Fruit fly (Drosophila melanogaster) whole organism, embryonic: ENCODE results near the gene Vps37B.

Experiments
- Adf1 ChIP-seq: fragments of 200-800 bp; sonication (Bioruptor generic); IDR thresholded peaks from 2 replicates; pipeline ENCODE4 v1.3.6; 2022; ENCODE audit warnings: missing biosample characterization, missing genetic modification characterization
- CG10209 ChIP-seq: fragments of 200-800 bp; sonication (Bioruptor generic); optimal IDR thresholded peaks from 3 replicates; lab custom pipeline; 2017; ENCODE audit warnings: missing biosample characterization, mild to moderate bottlenecking, missing genetic modification characterization, missing genetic modification reagents
- CG10565 ChIP-seq: fragments of 200-800 bp; sonication (Bioruptor generic); optimal IDR thresholded peaks from 3 replicates; lab custom pipeline; 2016; ENCODE audit warnings: missing biosample characterization, mild to moderate bottlenecking, missing genetic modification characterization
- CG11093 ChIP-seq: fragments of 200-800 bp; sonication (Bioruptor generic); IDR thresholded peaks from 3 replicates; pipeline ENCODE4 v1.3.6; 2022; ENCODE audit warnings: missing biosample characterization, missing genetic modification characterization
- CG11504 ChIP-seq: fragments of 200-800 bp; sonication (Bioruptor generic); optimal IDR thresholded peaks from 3 replicates; lab custom pipeline; 2019; ENCODE audit warnings: missing biosample characterization, mild to moderate bottlenecking, missing genetic modification characterization, moderate library complexity
- CG12236 ChIP-seq: fragments of 200-800 bp; sonication (Bioruptor generic); optimal IDR thresholded peaks from 2 replicates; lab custom pipeline; 2016; ENCODE audit warnings: missing biosample characterization, missing genetic modification characterization
- CG13775 ChIP-seq: fragments of 200-800 bp; sonication (Bioruptor generic); optimal IDR thresholded peaks from 3 replicates; lab custom pipeline; 2017; ENCODE audit warnings: missing biosample characterization, mild to moderate bottlenecking, missing genetic modification characterization
- CG13894 ChIP-seq: fragments of 200-800 bp; sonication (Bioruptor generic); optimal IDR thresholded peaks from 3 replicates; lab custom pipeline; 2018; ENCODE audit warnings: missing biosample characterization, mild to moderate bottlenecking, missing genetic modification characterization, moderate library complexity
- CG14667 ChIP-seq: fragments of 200-800 bp; sonication (Bioruptor generic); IDR thresholded peaks from 2 replicates; pipeline ENCODE4 v1.3.6; 2022; ENCODE audit warnings: missing biosample characterization, missing genetic modification characterization
- CG1529 ChIP-seq: fragments of 200-800 bp; sonication (Bioruptor generic); optimal IDR thresholded peaks from 3 replicates; lab custom pipeline; 2018; ENCODE audit warnings: missing biosample characterization, missing genetic modification characterization
- CG16779 ChIP-seq: fragments of 200-800 bp; sonication (Bioruptor generic); IDR thresholded peaks from 2 replicates; pipeline ENCODE4 v1.3.6; 2022; ENCODE audit warnings: missing biosample characterization, missing genetic modification characterization
- CG17385 ChIP-seq: fragments of 200-800 bp; sonication (Bioruptor generic); optimal IDR thresholded peaks from 3 replicates; lab custom pipeline; 2018; ENCODE audit warnings: missing biosample characterization, mild to moderate bottlenecking, missing genetic modification characterization
- CG17568 ChIP-seq: fragments of 200-800 bp; sonication (Bioruptor generic); optimal IDR thresholded peaks from 2 replicates; lab custom pipeline; 2018; ENCODE audit warnings: missing biosample characterization, mild to moderate bottlenecking, missing genetic modification characterization, moderate library complexity
- CG2120 ChIP-seq: fragments of 200-800 bp; sonication (Bioruptor generic); optimal IDR thresholded peaks from 3 replicates; lab custom pipeline; 2016; ENCODE audit warnings: missing biosample characterization, missing genetic modification characterization
- CG32532 ChIP-seq: fragments of 200-800 bp; sonication (Bioruptor generic); IDR thresholded peaks from 2 replicates; pipeline ENCODE4 v1.3.6; 2022; ENCODE audit warnings: missing biosample characterization, missing genetic modification characterization
- CG33557 ChIP-seq: fragments of 200-800 bp; sonication (Bioruptor generic); optimal IDR thresholded peaks from 2 replicates; lab custom pipeline; 2019; ENCODE audit warnings: missing biosample characterization, mild to moderate bottlenecking, missing genetic modification characterization, moderate library complexity
- CG3995 ChIP-seq: fragments of 200-800 bp; sonication (Bioruptor generic); optimal IDR thresholded peaks from 3 replicates; lab custom pipeline; 2016; ENCODE audit warnings: missing biosample characterization, missing genetic modification characterization
- CG4360 ChIP-seq: fragments of 200-800 bp; sonication (Bioruptor generic); IDR thresholded peaks from 2 replicates; pipeline ENCODE4 v1.3.6; 2022; ENCODE audit warnings: missing biosample characterization, missing genetic modification characterization
- D19A ChIP-seq: fragments of 200-800 bp; optimal IDR thresholded peaks from 3 replicates; lab custom pipeline; 2019; ENCODE audit warnings: missing biosample characterization, mild to moderate bottlenecking, missing genetic modification characterization, moderate library complexity
- Dip3 ChIP-seq: fragments of 200-800 bp; sonication (Bioruptor generic); optimal IDR thresholded peaks from 3 replicates; lab custom pipeline; 2016; ENCODE audit warnings: missing biosample characterization, missing genetic modification characterization
- Fer2 ChIP-seq: fragments of 200-800 bp; sonication (Bioruptor generic); optimal IDR thresholded peaks from 2 replicates; lab custom pipeline; 2018; ENCODE audit warnings: missing biosample characterization, mild to moderate bottlenecking, missing genetic modification characterization, moderate library complexity
- Gsc ChIP-seq: fragments of 200-800 bp; sonication (Bioruptor generic); IDR thresholded peaks from 2 replicates; pipeline ENCODE4 v1.3.6; 2022; ENCODE audit warnings: missing biosample characterization, missing genetic modification characterization
- Gug ChIP-seq: fragments of 200-800 bp; sonication (Bioruptor generic); IDR thresholded peaks from 4 replicates; pipeline ENCODE4 v1.3.6; 2022; ENCODE audit warnings: missing biosample characterization, missing genetic modification characterization
- H15 ChIP-seq: fragments of 200-800 bp; sonication (Bioruptor generic); IDR thresholded peaks from 3 replicates; pipeline ENCODE4 v1.3.6; 2022; ENCODE audit warnings: missing biosample characterization, missing genetic modification characterization
- Med ChIP-seq: fragments of 200-800 bp; sonication (Bioruptor generic); peaks from one replicate; lab custom pipeline; 2016; ENCODE audit warnings: missing biosample characterization, missing genetic modification characterization, mild to moderate bottlenecking, inconsistent platforms, moderate library complexity
- Myb ChIP-seq: fragments of 200-800 bp; sonication (Bioruptor generic); optimal IDR thresholded peaks from 2 replicates; lab custom pipeline; 2016; ENCODE audit warnings: missing biosample characterization, missing genetic modification characterization
- NK7.1 ChIP-seq: fragments of 200-800 bp; sonication (Bioruptor generic); optimal IDR thresholded peaks from 3 replicates; lab custom pipeline; 2016; ENCODE audit warnings: missing biosample characterization, missing genetic modification characterization
- NfI ChIP-seq: fragments of 200-800 bp; sonication (Bioruptor generic); optimal IDR thresholded peaks from 3 replicates; lab custom pipeline; 2018; ENCODE audit warnings: missing biosample characterization, mild to moderate bottlenecking, missing genetic modification characterization, moderate library complexity
- Opbp ChIP-seq: fragments of 200-800 bp; sonication (Bioruptor generic); IDR thresholded peaks from 3 replicates; pipeline ENCODE4 v1.3.6; 2022; ENCODE audit warnings: missing biosample characterization, missing genetic modification characterization; ENCODE audit not compliant: partially characterized antibody
- Poxn ChIP-seq: fragments of 200-800 bp; sonication (Bioruptor generic); IDR thresholded peaks from 2 replicates; pipeline ENCODE4 v1.3.6; 2022; ENCODE audit warnings: missing biosample characterization, missing genetic modification characterization
- Ptx1 ChIP-seq: fragments of 200-800 bp; sonication (Bioruptor generic); IDR thresholded peaks from 2 replicates; pipeline ENCODE4 v1.3.6; 2022; ENCODE audit warnings: missing biosample characterization, missing genetic modification characterization
- ato ChIP-seq: fragments of 200-800 bp; sonication (Bioruptor generic); IDR thresholded peaks from 2 replicates; pipeline ENCODE4 v1.3.6; 2022; ENCODE audit warnings: missing biosample characterization, missing genetic modification characterization; ENCODE audit not compliant: partially characterized antibody
- br ChIP-seq: fragments of >200 bp; optimal IDR thresholded peaks from 2 replicates; lab custom pipeline; 2017
- cad ChIP-seq: fragments of >200 bp; optimal IDR thresholded peaks from 2 replicates; lab custom pipeline; 2017; ENCODE audit warnings: missing biosample characterization, missing genetic modification characterization
- dysf ChIP-seq: fragments of 200-800 bp; sonication (Bioruptor generic); IDR thresholded peaks from 3 replicates; pipeline ENCODE4 v1.3.6; 2022; ENCODE audit warnings: missing biosample characterization, missing genetic modification characterization
- fd96Cb ChIP-seq: fragments of 200-800 bp; sonication (Bioruptor generic); optimal IDR thresholded peaks from 2 replicates; lab custom pipeline; 2018; ENCODE audit warnings: missing biosample characterization, mild to moderate bottlenecking, missing genetic modification characterization, moderate library complexity
- gcm ChIP-seq: fragments of 200-800 bp; sonication (Bioruptor generic); optimal IDR thresholded peaks from 2 replicates; lab custom pipeline; 2019; ENCODE audit warnings: missing biosample characterization, mild to moderate bottlenecking, missing genetic modification characterization, moderate library complexity
- gcm2 ChIP-seq: fragments of 200-800 bp; sonication (Bioruptor generic); optimal IDR thresholded peaks from 2 replicates; lab custom pipeline; 2016; ENCODE audit warnings: missing biosample characterization, missing genetic modification characterization
- h ChIP-seq: fragments of >200 bp; optimal IDR thresholded peaks from 2 replicates; lab custom pipeline; 2017
- kni ChIP-seq: fragments of 200-800 bp; sonication (Bioruptor generic); optimal IDR thresholded peaks from 3 replicates; lab custom pipeline; 2017; ENCODE audit warnings: mild to moderate bottlenecking, missing biosample characterization, missing genetic modification reagents, missing genetic modification characterization
- lbe ChIP-seq: fragments of 200-800 bp; sonication (Bioruptor generic); optimal IDR thresholded peaks from 2 replicates; lab custom pipeline; 2016; ENCODE audit warnings: missing biosample characterization, mild to moderate bottlenecking, missing genetic modification characterization
- otp ChIP-seq: fragments of 200-800 bp; sonication (Bioruptor generic); IDR thresholded peaks from 3 replicates; pipeline ENCODE4, ENCODE4 v1.3.6; 2022; ENCODE audit warnings: missing biosample characterization, missing genetic modification characterization
- p53 ChIP-seq: fragments of 200-800 bp; sonication (Bioruptor generic); optimal IDR thresholded peaks from 2 replicates; lab custom pipeline; 2016; ENCODE audit warnings: missing biosample characterization, missing genetic modification characterization
- psq ChIP-seq: fragments of 200-800 bp; sonication (Bioruptor generic); optimal IDR thresholded peaks from 2 replicates; lab custom pipeline; 2017; ENCODE audit warnings: missing biosample characterization, missing genetic modification characterization
- sens ChIP-seq: fragments of 200-800 bp; sonication (Bioruptor generic); peaks from one replicate; lab custom pipeline; 2016; ENCODE audit warnings: missing biosample characterization, missing genetic modification characterization
- so ChIP-seq: fragments of 200-800 bp; sonication (Bioruptor generic); IDR thresholded peaks from 3 replicates; pipeline ENCODE4 v1.3.6; 2022; ENCODE audit warnings: missing biosample characterization, missing genetic modification characterization
- sqz ChIP-seq: fragments of 200-800 bp; sonication (Bioruptor generic); optimal IDR thresholded peaks from 3 replicates; lab custom pipeline; 2018; ENCODE audit warnings: missing biosample characterization, mild to moderate bottlenecking, missing genetic modification characterization
- unpg ChIP-seq: fragments of 200-800 bp; sonication (Bioruptor generic); optimal IDR thresholded peaks from 3 replicates; lab custom pipeline; 2018; ENCODE audit warnings: missing biosample characterization, mild to moderate bottlenecking, missing genetic modification characterization, moderate library complexity
- zen2 ChIP-seq: fragments of 200-800 bp; sonication (Bioruptor generic); IDR thresholded peaks from 3 replicates; pipeline ENCODE4 v1.3.6; 2022; ENCODE audit warnings: missing biosample characterization, missing genetic modification characterization; ENCODE audit not compliant: partially characterized antibody

Vps37B gene

dm6 chr3R:5263311-5264250 lies 37.6 kb downstream of the Vps37B start (continued):
- peak; percentile 91 for TF ChIP-seq CG10209 (GFP tag; lab: Kevin White, UChicago)
- TF ChIP-seq CG13775 (GFP tag; lab: Kevin White, UChicago) = peak; percentile 88
- peak; percentile 39 for TF ChIP-seq Adf1 (GFP tag; lab: Robert Waterston, UW)
- no peak for TF ChIP-seq CG3995 (GFP tag; lab: Kevin White, UChicago)
- no peak for TF ChIP-seq Myb (GFP tag; lab: Kevin White, UChicago)
- TF ChIP-seq cad (GFP tag; lab: Kevin White, UChicago) = no peak
- TF ChIP-seq Fer2 (tag; lab: Kevin White, UChicago) = peak; percentile 61
- no peak for TF ChIP-seq lbe (GFP tag; lab: Kevin White, UChicago)
- no peak for TF ChIP-seq kni
- peak; percentile 33; the same call in 1 of the 3 replicates for TF ChIP-seq Opbp (GFP tag; lab: Robert Waterston, UW)
- peak; percentile 80 for TF ChIP-seq sqz (GFP tag; lab: Kevin White, UChicago)
- TF ChIP-seq sens (GFP tag; lab: Kevin White, UChicago) = peak; percentile 55
- TF ChIP-seq unpg = peak; percentile 83
- TF ChIP-seq zen2 (GFP tag; lab: Robert Waterston, UW) = no peak
- peak; percentile 42; the same call in 1 of the 2 replicates for TF ChIP-seq Poxn
- TF ChIP-seq H15 (GFP tag; lab: Robert Waterston, UW) = peak; percentile 53; the same call in 1 of the 3 replicates
- TF ChIP-seq psq (GFP tag; lab: Kevin White, UChicago) = peak; percentile 79
- peak; percentile 34 for TF ChIP-seq CG2120 (GFP tag; lab: Kevin White, UChicago)
- peak; percentile 78 for TF ChIP-seq Med (GFP tag; lab: Kevin White, UChicago)
- TF ChIP-seq CG32532 (GFP tag; lab: Robert Waterston, UW) = peak; percentile 72; the same call in 1 of the 2 replicates
- peak; percentile 83 for TF ChIP-seq Ptx1 (GFP tag; lab: Robert Waterston, UW)
- TF ChIP-seq CG11093 = peak; percentile 73; the same call in 1 of the 3 replicates
- TF ChIP-seq dysf (GFP tag; lab: Robert Waterston, UW) = peak; percentile 77
- TF ChIP-seq CG33557 (GFP tag; lab: Kevin White, UChicago) = peak; percentile 72
- 0 out of 2 replicates have a peak, but pooled peaks have one; percentile 24 for TF ChIP-seq CG4360 (GFP tag; lab: Robert Waterston, UW)
- no peak for TF ChIP-seq CG12236 (GFP tag; lab: Kevin White, UChicago)
- no peak for TF ChIP-seq p53 (GFP tag; lab: Kevin White, UChicago)
- TF ChIP-seq Gsc (GFP tag; lab: Robert Waterston, UW) = no peak
- TF ChIP-seq CG11504 = peak; percentile 93
- TF ChIP-seq otp (GFP tag; lab: Robert Waterston, UW) = no peak; the same call in 2 of the 3 replicates
- TF ChIP-seq h = no peak
- peak; percentile 52 for TF ChIP-seq CG1529 (GFP tag; lab: Kevin White, UChicago)
- no peak for TF ChIP-seq br (lab: Kevin White, UChicago)
- no peak; the same call in 1 of the 2 replicates for TF ChIP-seq CG14667 (GFP tag; lab: Robert Waterston, UW)
- TF ChIP-seq gcm2 = peak; percentile 11
- peak; percentile 88; the same call in 2 of the 3 replicates for TF ChIP-seq so (GFP tag; lab: Robert Waterston, UW)
- peak; percentile 87 for TF ChIP-seq CG17385
- no peak for TF ChIP-seq CG16779 (GFP tag; lab: Robert Waterston, UW)
- TF ChIP-seq gcm (GFP tag; lab: Kevin White, UChicago) = peak; percentile 82
- peak; percentile 80 for TF ChIP-seq NfI (GFP tag; lab: Kevin White, UChicago)
- TF ChIP-seq ato (GFP tag; lab: Robert Waterston, UW) = no peak
- peak; percentile 86 for TF ChIP-seq D19A (tag; lab: Kevin White, UChicago)
- TF ChIP-seq CG17568 (GFP tag; lab: Kevin White, UChicago) = peak; percentile 83
- TF ChIP-seq Gug = peak; percentile 60; the same call in 1 of the 4 replicates
- no peak for TF ChIP-seq Dip3 (GFP tag; lab: Kevin White, UChicago)
- TF ChIP-seq NK7.1 (GFP tag; lab: Kevin White, UChicago) = no peak
- TF ChIP-seq CG10565 (GFP tag; lab: Kevin White, UChicago) = peak; percentile 33
- peak; percentile 25 for TF ChIP-seq CG13894 (tag; lab: Kevin White, UChicago)
- TF ChIP-seq fd96Cb (tag; lab: Kevin White, UChicago) = peak; percentile 86
